Worm (Caenorhabditis elegans): ENCODE results near the gene R10D12.13.

- no peak for TF ChIP-seq nhr-76 (tag; optimal IDR thresholded peaks at IDR 0.05)
- no peak for TF ChIP-seq mep-1 (tag; optimal IDR thresholded peaks at IDR 0.05)
- no peak for TF ChIP-seq elt-3 (tag; optimal IDR thresholded peaks at IDR 0.05)
- no peak for TF ChIP-seq unc-62 (GFP tag; optimal IDR thresholded peaks at IDR 0.05)
- no peak for TF ChIP-seq nhr-12 (tag; optimal IDR thresholded peaks at IDR 0.05)
- TF ChIP-seq sptf-1 (tag; optimal IDR thresholded peaks at IDR 0.05), result no peak
- no peak for TF ChIP-seq flh-1 (GFP tag; optimal IDR thresholded peaks at IDR 0.05)
- TF ChIP-seq pha-4 (tag; optimal IDR thresholded peaks at IDR 0.05), result no peak
- no peak for TF ChIP-seq snpc-4 (tag; optimal IDR thresholded peaks at IDR 0.05)
- TF ChIP-seq elt-1 (tag; optimal IDR thresholded peaks at IDR 0.05; ENCODE audit: borderline replicate concordance, insufficient read depth), result no peak
- TF ChIP-seq zip-8 (tag; optimal IDR thresholded peaks at IDR 0.05), result no peak
- TF ChIP-seq lin-13 (tag; optimal IDR thresholded peaks at IDR 0.05), result no peak
Observed at ce11 chrV:13918341-13918740, 43.9 kb upstream of the R10D12.13 start, which contains the start of gene str-250.

All from whole organism, mixed stage, embryonic.